Worm (Caenorhabditis elegans) whole organism, midembryonic: ENCODE results near the gene nhr-135.

Experiments
- T22C8.4 ChIP-seq: fragments of 200-800 bp; sonication (Bioruptor generic); IDR thresholded peaks from 2 replicates; pipeline ENCODE4 v1.3.6; 2022; ENCODE audit warnings: missing genetic modification characterization, missing compliant biosample characterization
- cog-1 ChIP-seq: sonication (generic microtip); optimal IDR thresholded peaks from 2 replicates; lab custom pipeline; 2016; ENCODE audit warnings: missing genetic modification characterization, missing compliant biosample characterization
- flt-1 ChIP-seq: fragments of 200-800 bp; sonication (Bioruptor generic); IDR thresholded peaks from 2 replicates; pipeline ENCODE4 v1.3.6; 2022; ENCODE audit warnings: missing genetic modification characterization, missing compliant biosample characterization
- klf-2 ChIP-seq: fragments of 200-800 bp; sonication (Bioruptor generic); conservative IDR thresholded peaks from 2 replicates; pipeline ENCODE4 v1.3.6; 2022; ENCODE audit warnings: missing genetic modification reagents, missing genetic modification characterization, missing compliant biosample characterization
- ztf-23 ChIP-seq: fragments of 200-800 bp; sonication (Bioruptor generic); IDR thresholded peaks from 2 replicates; pipeline ENCODE4 v1.3.6; 2022; ENCODE audit warnings: missing genetic modification reagents, missing genetic modification characterization, missing compliant biosample characterization

ce11 chrV:7053100-7053499 lies 40.5 kb downstream of the nhr-135 start, which contains the start of gene txt-17:
- no peak for TF ChIP-seq T22C8.4 (GFP tag; lab: Robert Waterston, UW)
- no peak for TF ChIP-seq ztf-23
- no peak for TF ChIP-seq cog-1
- no peak for TF ChIP-seq klf-2 (GFP tag; lab: Robert Waterston, UW)
- TF ChIP-seq flt-1 (GFP tag; lab: Robert Waterston, UW): no peak
